Worm (Caenorhabditis elegans) whole organism, L4/young adult: ENCODE measurements around the gene Y47D7A.6.

Source experiments
- W03F9.2 ChIP-seq: fragments of 150-350 bp; optimal IDR thresholded peaks from 2 replicates; lab custom pipeline; 2014; ENCODE audit warnings: missing biosample characterization, missing genetic modification characterization
- him-1 ChIP-seq: sonication (generic microtip); optimal IDR thresholded peaks from 2 replicates; lab custom pipeline; 2016; ENCODE audit warnings: missing genotype, missing genetic modification reagents, missing genetic modification characterization, missing compliant biosample characterization

DNA sequence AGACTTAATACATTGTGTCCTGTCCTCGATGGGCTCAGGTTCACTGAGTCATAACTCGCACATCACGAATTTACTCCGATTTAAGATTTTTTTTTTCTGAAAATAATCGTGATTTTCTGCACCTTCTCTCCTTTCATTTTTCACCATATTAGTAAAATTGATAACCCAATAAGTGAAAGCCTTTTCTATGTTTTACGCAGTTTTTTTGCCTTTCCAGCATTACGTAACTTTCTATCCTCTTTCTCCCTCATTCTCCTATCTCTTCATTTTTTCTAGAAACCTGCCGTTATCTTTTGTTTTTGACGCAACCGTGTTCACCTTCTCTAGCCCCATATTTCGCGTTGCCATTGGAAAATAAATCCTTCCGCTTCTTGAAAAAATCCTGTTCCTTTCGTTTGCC lies 19.2 kb upstream of the Y47D7A.6 start:
- TF ChIP-seq him-1 (tag; lab: Kevin White, UChicago) (no peak), W03F9.2 (tag; lab: Kevin White, UChicago) (no peak)
